Worm (Caenorhabditis elegans) whole organism, late embryonic: ENCODE measurements around the gene fbxb-65.

Source experiments
- F13H6.1 ChIP-seq: sonication (generic microtip); optimal IDR thresholded peaks from 2 replicates; lab custom pipeline; 2016; ENCODE audit warnings: missing genetic modification characterization, missing compliant biosample characterization
- ahr-1 ChIP-seq: sonication (generic microtip); optimal IDR thresholded peaks from 2 replicates; lab custom pipeline; 2016; ENCODE audit warnings: missing genetic modification characterization, missing compliant biosample characterization
- ceh-19 ChIP-seq: fragments of 200-800 bp; sonication (Bioruptor generic); optimal IDR thresholded peaks from 2 replicates; lab custom pipeline; 2018; ENCODE audit warnings: mild to moderate bottlenecking, missing genetic modification characterization, missing compliant biosample characterization
- dve-1 ChIP-seq: sonication (generic microtip); optimal IDR thresholded peaks from 2 replicates; lab custom pipeline; 2017; ENCODE audit warnings: antibody characterized with exemption, mild to moderate bottlenecking, missing genetic modification characterization, missing compliant biosample characterization
- fkh-10 ChIP-seq: fragments of 150-350 bp; optimal IDR thresholded peaks from 2 replicates; lab custom pipeline; 2014; ENCODE audit warnings: missing biosample characterization, missing genetic modification reagents, missing genetic modification characterization
- pqm-1 ChIP-seq: sonication (generic microtip); optimal IDR thresholded peaks from 2 replicates; lab custom pipeline; 2016; ENCODE audit warnings: missing genetic modification characterization, missing compliant biosample characterization
- sox-2 ChIP-seq: fragments of 200-800 bp; sonication (Bioruptor generic); IDR thresholded peaks from 2 replicates; pipeline ENCODE4 v1.3.6; 2022; ENCODE audit warnings: missing genetic modification reagents, missing genetic modification characterization, missing compliant biosample characterization
- sox-4 ChIP-seq: sonication (generic microtip); optimal IDR thresholded peaks from 2 replicates; lab custom pipeline; 2017; ENCODE audit warnings: mild to moderate bottlenecking, missing genetic modification characterization, inconsistent platforms, missing compliant biosample characterization

DNA sequence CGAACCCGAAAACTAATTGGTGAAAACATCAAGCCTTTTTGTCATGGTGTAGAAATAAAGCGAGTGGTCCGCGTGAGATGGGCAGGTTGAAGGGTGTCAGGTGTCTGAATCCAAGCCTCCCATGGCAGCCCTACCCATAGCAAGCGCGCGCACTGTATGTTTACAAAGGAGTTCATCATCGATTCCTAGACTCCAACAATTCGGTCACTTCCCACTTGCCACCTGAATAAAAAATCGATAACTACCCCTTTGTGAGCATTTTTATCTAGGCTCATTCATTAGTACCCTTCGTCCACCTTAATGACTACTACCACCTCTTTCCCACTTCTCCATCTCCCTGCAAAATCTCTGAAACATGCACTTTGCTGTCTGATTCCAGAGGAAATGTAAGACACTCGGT is 16.4 kb upstream of the fbxb-65 start, which contains the start of gene fbxb-64:
- TF ChIP-seq ceh-19 (GFP tag; lab: Kevin White, UChicago) (no peak), dve-1 (no peak), F13H6.1 (tag; lab: Kevin White, UChicago) (no peak), ahr-1 (tag; lab: Kevin White, UChicago) (no peak), sox-2 (GFP tag; lab: Robert Waterston, UW) (no peak), sox-4 (no peak), pqm-1 (tag; lab: Kevin White, UChicago) (no peak), fkh-10 (no peak)
